Fruit fly (Drosophila melanogaster): ENCODE data around the gene ttm3.

ttm3 gene

DNA sequence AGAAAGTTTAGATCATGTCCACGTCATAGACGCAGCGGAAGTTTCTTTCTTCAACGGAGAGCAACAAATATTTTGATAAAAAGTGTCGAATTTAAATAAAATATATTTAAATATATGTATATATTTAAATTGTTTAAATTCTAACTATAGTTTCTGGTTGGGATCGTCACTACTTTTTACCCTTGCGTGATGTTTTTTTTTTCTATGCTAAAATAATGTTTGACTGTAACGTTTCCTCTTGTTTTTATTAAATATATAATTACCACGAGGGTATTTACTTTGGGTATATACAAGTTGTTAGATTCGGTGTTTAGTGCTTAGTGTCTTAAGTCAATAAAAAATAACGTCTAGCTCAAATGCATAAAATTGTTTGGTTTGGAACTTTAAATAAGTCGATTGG, at the start of gene ttm3:
ttm3 (plus strand) TSS at position 301 of the 400 bp plus-strand sequence.
- TF ChIP-seq CG8632 (GFP tag; optimal IDR thresholded peaks at IDR 0.05) (no peak), achi (GFP tag; optimal IDR thresholded peaks at IDR 0.05) (no peak), CG4318 (GFP tag; optimal IDR thresholded peaks at IDR 0.05) (no peak), CG11762 (GFP tag; optimal IDR thresholded peaks at IDR 0.05; ENCODE audit: insufficient read depth) (no peak), CG7368 (GFP tag; optimal IDR thresholded peaks at IDR 0.05) (no peak), CG6854 (GFP tag; optimal IDR thresholded peaks at IDR 0.05) (no peak), Eip75B (GFP tag; optimal IDR thresholded peaks at IDR 0.05) (no peak), OdsH (GFP tag; optimal IDR thresholded peaks at IDR 0.05) (no peak), Sox102F (GFP tag; optimal IDR thresholded peaks at IDR 0.05) (no peak), CG34406 (GFP tag; optimal IDR thresholded peaks at IDR 0.05) (no peak), CG8119 (GFP tag; IDR thresholded peaks at IDR 0.05) (no peak), Ets96B (tag; optimal IDR thresholded peaks at IDR 0.05) (no peak), CG1621 (tag; optimal IDR thresholded peaks at IDR 0.05) (no peak), Eip93F (GFP tag; optimal IDR thresholded peaks at IDR 0.05) (no peak), Met (GFP tag; optimal IDR thresholded peaks at IDR 0.05) (no peak), dac (GFP tag; optimal IDR thresholded peaks at IDR 0.05) (no peak), CG9139 (GFP tag; optimal IDR thresholded peaks at IDR 0.05) (no peak), Sox14 (GFP tag; optimal IDR thresholded peaks at IDR 0.05) (no peak)

DNA sequence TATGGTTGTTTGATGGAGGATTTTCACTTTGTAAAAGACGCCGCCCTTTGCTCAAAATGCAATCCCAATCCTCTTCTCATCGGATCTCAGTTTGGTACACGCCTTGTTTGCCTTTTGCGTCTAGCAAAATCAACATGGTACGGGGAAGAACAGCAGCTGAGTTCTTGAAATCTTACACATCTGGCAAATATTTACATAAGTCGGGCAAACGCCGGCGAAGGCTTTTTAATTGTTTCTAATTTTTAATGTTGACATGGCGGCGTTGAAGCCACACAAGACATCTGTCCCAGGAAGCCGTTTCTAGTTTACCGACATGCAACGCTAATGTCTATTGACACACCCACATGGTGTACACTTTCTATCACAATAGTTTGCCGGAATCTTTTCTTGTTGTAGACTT, 42.6 kb upstream of the ttm3 start:
- TF ChIP-seq fkh (GFP tag; optimal IDR thresholded peaks at IDR 0.05) (peak; percentile 64), Gug (GFP tag; IDR thresholded peaks at IDR 0.05) (no peak)

DNA sequence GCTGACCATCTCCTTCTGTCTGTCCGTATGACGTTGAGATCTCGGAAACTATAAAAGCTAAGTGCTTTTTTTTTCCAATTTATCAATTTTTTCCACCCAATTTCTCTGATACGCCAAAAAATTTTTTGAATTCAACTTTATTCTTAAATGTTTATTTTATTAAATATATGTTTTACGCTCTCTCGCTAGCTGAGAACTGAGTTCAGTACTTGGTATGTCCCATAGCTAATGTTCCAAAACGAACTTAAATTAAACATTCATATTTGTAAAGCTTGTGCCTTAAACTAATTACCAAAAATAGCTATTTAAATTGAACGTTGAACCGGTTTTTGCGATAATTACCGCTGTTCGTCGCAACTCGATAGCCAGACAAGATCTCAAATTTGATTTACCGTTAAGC, 41.9 kb upstream of the ttm3 start, which contains the start of gene Grl40a:
Grl40a (plus strand) TSS at position 301 of the 400 bp plus-strand sequence.
- TF ChIP-seq vri (GFP tag; optimal IDR thresholded peaks at IDR 0.05) (no peak), achi (GFP tag; optimal IDR thresholded peaks at IDR 0.05) (no peak), Sox15 (GFP tag; optimal IDR thresholded peaks at IDR 0.05) (no peak), dac (GFP tag; optimal IDR thresholded peaks at IDR 0.05) (no peak), Met (GFP tag; optimal IDR thresholded peaks at IDR 0.05) (no peak), Hr39 (GFP tag; optimal IDR thresholded peaks at IDR 0.05) (no peak), CG3032 (tag; optimal IDR thresholded peaks at IDR 0.05) (no peak), Eip75B (GFP tag; optimal IDR thresholded peaks at IDR 0.05) (no peak), CG6792 (GFP tag; optimal IDR thresholded peaks at IDR 0.05) (no peak), acj6 (GFP tag; optimal IDR thresholded peaks at IDR 0.05) (no peak), CG11294 (GFP tag; IDR thresholded peaks at IDR 0.05) (no peak), CG7368 (GFP tag; optimal IDR thresholded peaks at IDR 0.05) (no peak), topi (GFP tag; optimal IDR thresholded peaks at IDR 0.05) (no peak), CG9139 (GFP tag; optimal IDR thresholded peaks at IDR 0.05) (no peak), OdsH (GFP tag; optimal IDR thresholded peaks at IDR 0.05) (no peak)

- no peak for TF ChIP-seq cyc (GFP tag; optimal IDR thresholded peaks at IDR 0.05)
These were observed 35.7 kb upstream of the ttm3 start, which contains the start of gene CG31601 for dm6 chr2L:22043777-22044176. TSS of gene CG31601 (minus strand) at chr2L:22043877.

- TF ChIP-seq cyc (GFP tag; optimal IDR thresholded peaks at IDR 0.05), result no peak
These were observed 25.2 kb upstream of the ttm3 start, which contains the start of gene CG34173 for dm6 chr2L:22054202-22054601. TSS of gene CG34173 (minus strand) at chr2L:22054302.

- TF ChIP-seq Ets96B (tag; optimal IDR thresholded peaks at IDR 0.05) (no peak), CG34406 (GFP tag; optimal IDR thresholded peaks at IDR 0.05) (no peak), CG4318 (GFP tag; optimal IDR thresholded peaks at IDR 0.05) (no peak), Lpt (GFP tag; optimal IDR thresholded peaks at IDR 0.05) (no peak), ss (GFP tag; optimal IDR thresholded peaks at IDR 0.05) (no peak), Eip93F (GFP tag; optimal IDR thresholded peaks at IDR 0.05) (no peak), CG31627 (GFP tag; optimal IDR thresholded peaks at IDR 0.05) (no peak), CG3919 (GFP tag; optimal IDR thresholded peaks at IDR 0.05) (no peak), Hr38 (GFP tag; optimal IDR thresholded peaks at IDR 0.05) (no peak)
These were observed 19.6 kb upstream of the ttm3 start for dm6 chr2L:22059852-22060251.

Measured in whole organism, prepupa.